Fruit fly (Drosophila melanogaster): ENCODE data around the gene CG5567.

Gene CG5567

dm6 chr3L:17804511-17804910 is 38.8 kb downstream of the CG5567 start, which contains the start of gene ais (continued):
- TF ChIP-seq Oli (tag; optimal IDR thresholded peaks at IDR 0.05), result peak; percentile 17
- TF ChIP-seq CG4424 (GFP tag; optimal IDR thresholded peaks at IDR 0.05), result no peak
- TF ChIP-seq nerfin-2 (GFP tag; IDR thresholded peaks at IDR 0.05; ENCODE audit: partially characterized antibody), result no peak
- TF ChIP-seq CG2875 (GFP tag; optimal IDR thresholded peaks at IDR 0.05), result no peak
- no peak for TF ChIP-seq H15 (GFP tag; IDR thresholded peaks at IDR 0.05)
- no peak for TF ChIP-seq CG17328 (GFP tag; IDR thresholded peaks at IDR 0.05)
- no peak for TF ChIP-seq dmrt99B (tag; optimal IDR thresholded peaks at IDR 0.05)
- TF ChIP-seq phol (tag; optimal IDR thresholded peaks at IDR 0.05), result peak; percentile 22
- no peak for TF ChIP-seq pnt (GFP tag; optimal IDR thresholded peaks at IDR 0.05)
- no peak for TF ChIP-seq tll (GFP tag; optimal IDR thresholded peaks at IDR 0.05)
- TF ChIP-seq Nf-YB (GFP tag; optimal IDR thresholded peaks at IDR 0.05), result no peak
- TF ChIP-seq CG12744 (GFP tag; optimal IDR thresholded peaks at IDR 0.05), result no peak
- no peak for TF ChIP-seq klu (GFP tag; IDR thresholded peaks at IDR 0.05)
- TF ChIP-seq Elba2 (GFP tag; optimal IDR thresholded peaks at IDR 0.05), result no peak
- TF ChIP-seq CG2712 (tag; optimal IDR thresholded peaks at IDR 0.05), result no peak
- no peak for TF ChIP-seq CG7357 (GFP tag; IDR thresholded peaks at IDR 0.05)
- no peak for TF ChIP-seq Dref (GFP tag; IDR thresholded peaks at IDR 0.05)
- TF ChIP-seq nau (GFP tag; optimal IDR thresholded peaks at IDR 0.05), result no peak
- TF ChIP-seq Med (GFP tag), result peak; percentile 69
- TF ChIP-seq CoRest (tag; optimal IDR thresholded peaks at IDR 0.05), result peak; percentile 29
- no peak for TF ChIP-seq CG7786 (GFP tag; optimal IDR thresholded peaks at IDR 0.05)
- TF ChIP-seq slbo (GFP tag; IDR thresholded peaks at IDR 0.05), result peak; percentile 70
- TF ChIP-seq Hr78 (GFP tag; optimal IDR thresholded peaks at IDR 0.05), result no peak
- peak; percentile 42; the same call in 1 of the 3 replicates for TF ChIP-seq Opbp (GFP tag; IDR thresholded peaks at IDR 0.05; ENCODE audit: partially characterized antibody)
- no peak for TF ChIP-seq Six4 (GFP tag; optimal IDR thresholded peaks at IDR 0.05)
- no peak for TF ChIP-seq HmgD (GFP tag; optimal IDR thresholded peaks at IDR 0.05)
- TF ChIP-seq gsb (GFP tag; IDR thresholded peaks at IDR 0.05), result no peak
- peak; percentile 38; the same call in 1 of the 3 replicates for TF ChIP-seq ci (GFP tag; IDR thresholded peaks at IDR 0.05)
- TF ChIP-seq CG7839 (tag; optimal IDR thresholded peaks at IDR 0.05), result peak; percentile 14
- TF ChIP-seq Taf1 (GFP tag; IDR thresholded peaks at IDR 0.05), result no peak
- TF ChIP-seq CG6683 (GFP tag; optimal IDR thresholded peaks at IDR 0.05), result no peak

- TF ChIP-seq Hr39 (optimal IDR thresholded peaks at IDR 0.05) (no peak), CG2678 (tag; optimal IDR thresholded peaks at IDR 0.05) (no peak), CG12104 (GFP tag; optimal IDR thresholded peaks at IDR 0.05) (no peak), rib (GFP tag; IDR thresholded peaks at IDR 0.05) (no peak), ac (GFP tag; optimal IDR thresholded peaks at IDR 0.05) (no peak), CG6654 (GFP tag; optimal IDR thresholded peaks at IDR 0.05) (no peak), bbx (GFP tag; IDR thresholded peaks at IDR 0.05; ENCODE audit: partially characterized antibody) (no peak; the same call in 1 of the 2 replicates), CG11085 (GFP tag; IDR thresholded peaks at IDR 0.05) (no peak), Deaf1 (tag; optimal IDR thresholded peaks at IDR 0.05) (no peak), CG6813 (GFP tag; optimal IDR thresholded peaks at IDR 0.05) (peak; percentile 16), Gsc (GFP tag; IDR thresholded peaks at IDR 0.05) (no peak), gcm (GFP tag; optimal IDR thresholded peaks at IDR 0.05) (no peak), CG9727 (GFP tag; optimal IDR thresholded peaks at IDR 0.05) (peak; percentile 2), CG2129 (GFP tag; IDR thresholded peaks at IDR 0.05; ENCODE audit: partially characterized antibody) (no peak), CG16815 (GFP tag; optimal IDR thresholded peaks at IDR 0.05) (no peak), CG15479 (GFP tag; optimal IDR thresholded peaks at IDR 0.05) (peak; percentile 71), CG18011 (GFP tag; optimal IDR thresholded peaks at IDR 0.05) (no peak), Fer1 (GFP tag; optimal IDR thresholded peaks at IDR 0.05) (no peak), Ssrp (tag; optimal IDR thresholded peaks at IDR 0.05) (no peak), CG8281 (tag; optimal IDR thresholded peaks at IDR 0.05) (no peak), ham (GFP tag; IDR thresholded peaks at IDR 0.05) (no peak)
Observed at dm6 chr3L:17802107-17802506, 41.2 kb downstream of the CG5567 start, which contains the start of gene NUCB1. Gene NUCB1 (minus strand): TSS chr3L:17802279.
